Fruit fly (Drosophila melanogaster) whole organism, wandering third instar larva: ENCODE measurements around the gene CG17378.

Source experiments
- Dfd ChIP-seq: fragments of >200 bp; optimal IDR thresholded peaks from 2 replicates; lab custom pipeline; 2017; ENCODE audit warnings: missing biosample characterization, missing genetic modification characterization
- dsf ChIP-seq: sonication (Bioruptor generic); optimal IDR thresholded peaks from 2 replicates; lab custom pipeline; 2016; ENCODE audit warnings: missing biosample characterization, missing genetic modification characterization, borderline replicate concordance

dm6 chr2L:6787973-6788368 lies 14.1 kb downstream of the CG17378 start:
- TF ChIP-seq dsf (GFP tag; lab: Kevin White, UChicago) (no peak), Dfd (GFP tag; lab: Kevin White, UChicago) (no peak)
